Fruit fly (Drosophila melanogaster) whole organism, embryonic: Measurements from ENCODE around the gene Sqor.

ENCODE experiments used
- Bdp1 ChIP-seq: fragments of 200-800 bp; sonication (Bioruptor generic); optimal IDR thresholded peaks from 3 replicates; lab custom pipeline; 2016; ENCODE audit warnings: missing biosample characterization, missing genetic modification characterization
- CG10366 ChIP-seq: fragments of 200-800 bp; sonication (Bioruptor generic); IDR thresholded peaks from 2 replicates; pipeline ENCODE4 v1.3.6; 2022; ENCODE audit warnings: missing biosample characterization, missing genetic modification characterization
- CG10654 ChIP-seq: fragments of 200-800 bp; sonication (Bioruptor generic); optimal IDR thresholded peaks from 2 replicates; lab custom pipeline; 2016; ENCODE audit warnings: missing biosample characterization, missing genetic modification characterization
- CG11695 ChIP-seq: fragments of 200-800 bp; sonication (Bioruptor generic); IDR thresholded peaks from 3 replicates; pipeline ENCODE4 v1.3.6; 2022; ENCODE audit warnings: missing biosample characterization, missing genetic modification characterization
- CG11696 ChIP-seq: fragments of 200-800 bp; sonication (Bioruptor generic); IDR thresholded peaks from 2 replicates; pipeline ENCODE4 v1.3.6; 2022; ENCODE audit warnings: missing biosample characterization, missing genetic modification characterization
- CG12071 ChIP-seq: fragments of 200-800 bp; sonication (Bioruptor generic); optimal IDR thresholded peaks from 3 replicates; lab custom pipeline; 2018; ENCODE audit warnings: missing biosample characterization, mild to moderate bottlenecking, missing genetic modification characterization
- CG12104 ChIP-seq: fragments of 200-800 bp; sonication (Bioruptor generic); optimal IDR thresholded peaks from 3 replicates; lab custom pipeline; 2016; ENCODE audit warnings: missing biosample characterization, missing genetic modification characterization
- CG13424 ChIP-seq: fragments of 200-800 bp; sonication (Bioruptor generic); optimal IDR thresholded peaks from 2 replicates; lab custom pipeline; 2019; ENCODE audit warnings: missing biosample characterization, mild to moderate bottlenecking, missing genetic modification characterization, moderate library complexity
- CG1647 ChIP-seq: fragments of 200-800 bp; sonication (Bioruptor generic); optimal IDR thresholded peaks from 3 replicates; lab custom pipeline; 2016; ENCODE audit warnings: missing biosample characterization, missing genetic modification characterization
- CG16813 ChIP-seq: fragments of 200-800 bp; sonication (Bioruptor generic); IDR thresholded peaks from 3 replicates; pipeline ENCODE4 v1.3.6; 2022; ENCODE audit warnings: missing biosample characterization, missing genetic modification characterization; ENCODE audit not compliant: partially characterized antibody
- CG17359 ChIP-seq: fragments of 200-800 bp; sonication (Bioruptor generic); optimal IDR thresholded peaks from 3 replicates; lab custom pipeline; 2018; ENCODE audit warnings: missing biosample characterization, mild to moderate bottlenecking, missing genetic modification characterization, moderate library complexity
- CG2116 ChIP-seq: fragments of 200-800 bp; sonication (Bioruptor generic); optimal IDR thresholded peaks from 3 replicates; lab custom pipeline; 2018; ENCODE audit warnings: missing biosample characterization, mild to moderate bottlenecking, missing genetic modification characterization
- CG31224 ChIP-seq: fragments of 200-800 bp; sonication (Bioruptor generic); IDR thresholded peaks from 2 replicates; pipeline ENCODE4 v1.3.6; 2022; ENCODE audit warnings: missing biosample characterization, missing genetic modification characterization
- CG3163 ChIP-seq: fragments of 200-800 bp; sonication (Bioruptor generic); optimal IDR thresholded peaks from 3 replicates; lab custom pipeline; 2016; ENCODE audit warnings: missing biosample characterization, missing genetic modification characterization
- CG33557 ChIP-seq: fragments of 200-800 bp; sonication (Bioruptor generic); optimal IDR thresholded peaks from 2 replicates; lab custom pipeline; 2019; ENCODE audit warnings: missing biosample characterization, mild to moderate bottlenecking, missing genetic modification characterization, moderate library complexity
- CG6689 ChIP-seq: fragments of 200-800 bp; sonication (Bioruptor generic); IDR thresholded peaks from 2 replicates; pipeline ENCODE4 v1.3.6; 2022; ENCODE audit warnings: missing biosample characterization, missing genetic modification characterization
- CG6765 ChIP-seq: fragments of 200-800 bp; sonication (Bioruptor generic); optimal IDR thresholded peaks from 3 replicates; lab custom pipeline; 2017; ENCODE audit warnings: missing biosample characterization, mild to moderate bottlenecking, missing genetic modification characterization
- CG7839 ChIP-seq: fragments of 200-800 bp; sonication (Bioruptor generic); optimal IDR thresholded peaks from 3 replicates; lab custom pipeline; 2018; ENCODE audit warnings: missing biosample characterization, mild to moderate bottlenecking, missing genetic modification characterization, moderate library complexity
- Chrac-16 ChIP-seq: fragments of 200-800 bp; sonication (Bioruptor generic); optimal IDR thresholded peaks from 3 replicates; lab custom pipeline; 2016; ENCODE audit warnings: missing biosample characterization, missing genetic modification characterization
- Doc2 ChIP-seq: fragments of 200-800 bp; sonication (Bioruptor generic); IDR thresholded peaks from 2 replicates; pipeline ENCODE4 v1.3.6; 2022; ENCODE audit warnings: missing biosample characterization, missing genetic modification characterization
- H15 ChIP-seq: fragments of 200-800 bp; sonication (Bioruptor generic); IDR thresholded peaks from 3 replicates; pipeline ENCODE4 v1.3.6; 2022; ENCODE audit warnings: missing biosample characterization, missing genetic modification characterization
- H2.0 ChIP-seq: fragments of 200-800 bp; sonication (Bioruptor generic); IDR thresholded peaks from 2 replicates; pipeline ENCODE4 v1.3.6; 2022; ENCODE audit warnings: missing biosample characterization, missing genetic modification characterization
- HmgZ ChIP-seq: fragments of 200-800 bp; sonication (Bioruptor generic); optimal IDR thresholded peaks from 2 replicates; lab custom pipeline; 2018; ENCODE audit warnings: missing biosample characterization, mild to moderate bottlenecking, missing genetic modification characterization
- Hmx ChIP-seq: fragments of 200-800 bp; sonication (Bioruptor generic); optimal IDR thresholded peaks from 2 replicates; lab custom pipeline; 2016; ENCODE audit warnings: missing biosample characterization, missing genetic modification characterization
- NC2α ChIP-seq: fragments of 200-800 bp; sonication (Bioruptor generic); optimal IDR thresholded peaks from 2 replicates; lab custom pipeline; 2016; ENCODE audit warnings: missing biosample characterization, missing genetic modification characterization
- Oaz ChIP-seq: fragments of 200-800 bp; sonication (Bioruptor generic); IDR thresholded peaks from 2 replicates; pipeline ENCODE4 v1.3.6; 2022; ENCODE audit warnings: missing biosample characterization, missing genetic modification characterization
- Sox102F ChIP-seq: fragments of 200-800 bp; sonication (Bioruptor generic); optimal IDR thresholded peaks from 2 replicates; lab custom pipeline; 2018; ENCODE audit warnings: missing biosample characterization, mild to moderate bottlenecking, missing genetic modification characterization, moderate library complexity
- ab ChIP-seq: fragments of 200-800 bp; sonication (Bioruptor generic); optimal IDR thresholded peaks from 2 replicates; lab custom pipeline; 2016; ENCODE audit warnings: missing biosample characterization, missing genetic modification characterization
- ac ChIP-seq: fragments of 200-800 bp; sonication (Bioruptor generic); optimal IDR thresholded peaks from 3 replicates; lab custom pipeline; 2017; ENCODE audit warnings: missing biosample characterization, mild to moderate bottlenecking, missing genetic modification characterization
- ash1 ChIP-seq: fragments of 200-800 bp; sonication (Bioruptor generic); optimal IDR thresholded peaks from 2 replicates; lab custom pipeline; 2018; ENCODE audit warnings: missing biosample characterization, mild to moderate bottlenecking, missing genetic modification characterization
- bowl ChIP-seq: fragments of 200-800 bp; sonication (Bioruptor generic); IDR thresholded peaks from 2 replicates; pipeline ENCODE4 v1.3.6; 2022; ENCODE audit warnings: missing biosample characterization, missing genetic modification characterization
- cas ChIP-seq: fragments of 200-800 bp; sonication (Bioruptor generic); IDR thresholded peaks from 2 replicates; pipeline ENCODE4 v1.3.6; 2022; ENCODE audit warnings: missing biosample characterization, missing genetic modification characterization
- chinmo ChIP-seq: fragments of 200-800 bp; sonication (Bioruptor generic); IDR thresholded peaks from 4 replicates; pipeline ENCODE4 v1.3.6; 2022; ENCODE audit warnings: missing biosample characterization, missing genetic modification characterization; ENCODE audit not compliant: partially characterized antibody
- dan ChIP-seq: fragments of 200-800 bp; sonication (Bioruptor generic); IDR thresholded peaks from 2 replicates; pipeline ENCODE4 v1.3.6; 2022; ENCODE audit warnings: missing biosample characterization, missing genetic modification characterization
- disco-r ChIP-seq: fragments of 200-800 bp; sonication (Bioruptor generic); optimal IDR thresholded peaks from 2 replicates; lab custom pipeline; 2016; ENCODE audit warnings: missing biosample characterization, missing genetic modification characterization
- grau ChIP-seq: fragments of 200-800 bp; optimal IDR thresholded peaks from 3 replicates; lab custom pipeline; 2019; ENCODE audit warnings: missing biosample characterization, mild to moderate bottlenecking, missing genetic modification characterization, moderate library complexity
- h ChIP-seq: fragments of >200 bp; optimal IDR thresholded peaks from 2 replicates; lab custom pipeline; 2017
- insv ChIP-seq, 2 experiments: fragments of 200-800 bp; sonication (Bioruptor generic); optimal IDR thresholded peaks; 3 replicates each; lab custom pipeline; 2016 to 2018; ENCODE audit warnings: missing biosample characterization in 2 of 2, missing genetic modification characterization in 2 of 2
- kni ChIP-seq: fragments of 200-800 bp; sonication (Bioruptor generic); optimal IDR thresholded peaks from 3 replicates; lab custom pipeline; 2017; ENCODE audit warnings: mild to moderate bottlenecking, missing biosample characterization, missing genetic modification reagents, missing genetic modification characterization
- lola ChIP-seq, 3 experiments: fragments of >200 bp in 2 of 3; fragments of 200-800 bp in 1 of 3; sonication (Bioruptor generic) in 1 of 3; optimal IDR thresholded peaks; 2 replicates each; lab custom pipeline; 2017 to 2019; ENCODE audit warnings: missing biosample characterization in 3 of 3, missing genetic modification characterization in 3 of 3, mild to moderate bottlenecking in 1 of 3, moderate library complexity in 1 of 3
- nmo ChIP-seq: fragments of 200-800 bp; sonication (Bioruptor generic); optimal IDR thresholded peaks from 2 replicates; lab custom pipeline; 2018; ENCODE audit warnings: missing biosample characterization, mild to moderate bottlenecking, missing genetic modification characterization, moderate library complexity
- nom ChIP-seq: fragments of 200-800 bp; sonication (Bioruptor generic); optimal IDR thresholded peaks from 2 replicates; lab custom pipeline; 2017; ENCODE audit warnings: missing biosample characterization, missing genetic modification characterization, mild to moderate bottlenecking, moderate library complexity, missing genetic modification reagents
- org-1 ChIP-seq: fragments of 200-800 bp; sonication (Bioruptor generic); optimal IDR thresholded peaks from 2 replicates; lab custom pipeline; 2017; ENCODE audit warnings: missing biosample characterization, missing genetic modification characterization
- ranshi ChIP-seq: fragments of 200-800 bp; sonication (Bioruptor generic); IDR thresholded peaks from 2 replicates; pipeline ENCODE4 v1.3.6; 2022; ENCODE audit warnings: missing biosample characterization, missing genetic modification characterization
- sima ChIP-seq: fragments of 200-800 bp; sonication (Bioruptor generic); optimal IDR thresholded peaks from 2 replicates; lab custom pipeline; 2016; ENCODE audit warnings: missing biosample characterization, missing genetic modification characterization
- sisA ChIP-seq: fragments of 200-800 bp; sonication (Bioruptor generic); IDR thresholded peaks from 2 replicates; pipeline ENCODE4 v1.3.6; 2022; ENCODE audit warnings: missing biosample characterization, missing genetic modification characterization
- sqz ChIP-seq: fragments of 200-800 bp; sonication (Bioruptor generic); optimal IDR thresholded peaks from 3 replicates; lab custom pipeline; 2018; ENCODE audit warnings: missing biosample characterization, mild to moderate bottlenecking, missing genetic modification characterization
- tgo ChIP-seq: fragments of 200-800 bp; sonication (Bioruptor generic); IDR thresholded peaks from 3 replicates; pipeline ENCODE4 v1.3.6; 2022; ENCODE audit warnings: missing biosample characterization, missing genetic modification characterization
- tna ChIP-seq: fragments of 200-800 bp; sonication (Bioruptor generic); IDR thresholded peaks from 2 replicates; pipeline ENCODE4 v1.3.6; 2022; ENCODE audit warnings: missing biosample characterization, missing genetic modification characterization; ENCODE audit not compliant: partially characterized antibody
- tup ChIP-seq: fragments of 200-800 bp; sonication (Bioruptor generic); optimal IDR thresholded peaks from 2 replicates; lab custom pipeline; 2016; ENCODE audit warnings: missing biosample characterization, mild to moderate bottlenecking, missing genetic modification characterization, moderate library complexity
- vfl ChIP-seq: fragments of 200-800 bp; sonication (Bioruptor generic); optimal IDR thresholded peaks from 2 replicates; lab custom pipeline; 2016; ENCODE audit warnings: missing biosample characterization, missing genetic modification characterization
- wor ChIP-seq: fragments of 200-800 bp; sonication (Bioruptor generic); IDR thresholded peaks from 2 replicates; pipeline ENCODE4 v1.3.6; 2022; ENCODE audit warnings: missing biosample characterization, missing genetic modification characterization

Sqor gene

dm6 chr3L:4272167-4272773 is 32.3 kb downstream of the Sqor start (continued):
- TF ChIP-seq wor (GFP tag; lab: Robert Waterston, UW) = no peak
- no peak for TF ChIP-seq CG7839 (tag; lab: Kevin White, UChicago)
- no peak; the same call in 2 of the 3 replicates for TF ChIP-seq H15
- no peak for TF ChIP-seq chinmo (GFP tag; lab: Robert Waterston, UW)
- TF ChIP-seq sima (GFP tag; lab: Kevin White, UChicago) = no peak
- no peak for TF ChIP-seq ab (GFP tag; lab: Kevin White, UChicago)
- no peak for TF ChIP-seq disco-r (GFP tag; lab: Kevin White, UChicago)
- no peak for TF ChIP-seq CG16813 (GFP tag; lab: Robert Waterston, UW)
- TF ChIP-seq CG11695 = no peak
- no peak for TF ChIP-seq tup (GFP tag; lab: Kevin White, UChicago)
- TF ChIP-seq tgo = no peak
- TF ChIP-seq CG12104 (GFP tag; lab: Kevin White, UChicago) = peak; percentile 0
- TF ChIP-seq kni (GFP tag; lab: Kevin White, UChicago) = peak; percentile 92
- no peak for TF ChIP-seq Bdp1
- no peak for TF ChIP-seq Hmx (GFP tag; lab: Kevin White, UChicago)
- TF ChIP-seq Oaz (GFP tag; lab: Robert Waterston, UW) = no peak
- no peak for TF ChIP-seq CG1647 (GFP tag; lab: Kevin White, UChicago)
- TF ChIP-seq CG6765 (GFP tag; lab: Kevin White, UChicago) = no peak
- no peak for TF ChIP-seq CG3163
- peak; percentile 9 for TF ChIP-seq org-1
- TF ChIP-seq ranshi (GFP tag; lab: Robert Waterston, UW) = no peak
- TF ChIP-seq h = no peak
- TF ChIP-seq dan = no peak
- no peak for TF ChIP-seq CG11696 (GFP tag; lab: Robert Waterston, UW)
- no peak for TF ChIP-seq bowl (GFP tag; lab: Robert Waterston, UW)
- TF ChIP-seq nmo (GFP tag; lab: Kevin White, UChicago) = no peak
- TF ChIP-seq H2.0 (GFP tag; lab: Robert Waterston, UW) = no peak
- TF ChIP-seq cas (GFP tag; lab: Robert Waterston, UW) = no peak
- no peak for TF ChIP-seq ash1 (GFP tag; lab: Kevin White, UChicago)
- TF ChIP-seq CG2116 (GFP tag; lab: Kevin White, UChicago) = no peak
- no peak for TF ChIP-seq Doc2
- no peak for TF ChIP-seq nom (GFP tag; lab: Kevin White, UChicago)
- no peak for TF ChIP-seq HmgZ (tag; lab: Kevin White, UChicago)
- TF ChIP-seq CG13424 (tag; lab: Kevin White, UChicago) = peak; percentile 13
- no peak for TF ChIP-seq Sox102F (GFP tag; lab: Kevin White, UChicago)
- no peak for TF ChIP-seq grau (tag; lab: Kevin White, UChicago)
- TF ChIP-seq CG10366 (GFP tag; lab: Robert Waterston, UW) = no peak
- 0 out of 2 replicates have a peak, but pooled peaks have one; percentile 14 for TF ChIP-seq CG6689 (GFP tag; lab: Robert Waterston, UW)
- no peak for TF ChIP-seq insv (GFP tag; optimal IDR thresholded peaks at IDR 0.05; lab: Kevin White, UChicago)
- TF ChIP-seq NC2α (GFP tag; lab: Kevin White, UChicago) = no peak
- TF ChIP-seq sisA (GFP tag; lab: Robert Waterston, UW) = no peak
- no peak for TF ChIP-seq sqz (GFP tag; lab: Kevin White, UChicago)
- TF ChIP-seq lola (GFP tag; optimal IDR thresholded peaks at IDR 0.05; lab: Kevin White, UChicago) = peak in 1 of 3 experiments; percentile 31
- TF ChIP-seq CG31224 (GFP tag; lab: Robert Waterston, UW) = no peak
- TF ChIP-seq CG17359 = peak; percentile 18
- TF ChIP-seq vfl (GFP tag; lab: Kevin White, UChicago) = no peak
- peak; percentile 58 for TF ChIP-seq ac
- TF ChIP-seq tna (GFP tag; lab: Robert Waterston, UW) = no peak
- no peak for TF ChIP-seq Chrac-16 (GFP tag; lab: Kevin White, UChicago)
- peak; percentile 59 for TF ChIP-seq CG33557
- TF ChIP-seq CG12071 (GFP tag; lab: Kevin White, UChicago) = no peak
- no peak for TF ChIP-seq CG10654
